Worm (Caenorhabditis elegans) whole organism, midembryonic: ENCODE results near the gene F38E11.9.

Experiments used
- T22C8.4 ChIP-seq: fragments of 200-800 bp; sonication (Bioruptor generic); IDR thresholded peaks from 2 replicates; pipeline ENCODE4 v1.3.6; 2022; ENCODE audit warnings: missing genetic modification characterization, missing compliant biosample characterization
- flt-1 ChIP-seq: fragments of 200-800 bp; sonication (Bioruptor generic); IDR thresholded peaks from 2 replicates; pipeline ENCODE4 v1.3.6; 2022; ENCODE audit warnings: missing genetic modification characterization, missing compliant biosample characterization

ce11 chrIV:9485040-9485439 lies 41.2 kb upstream of the F38E11.9 start, which contains the start of gene gadr-2:
- no peak for TF ChIP-seq flt-1 (GFP tag; lab: Robert Waterston, UW)
- TF ChIP-seq T22C8.4 (GFP tag; lab: Robert Waterston, UW): no peak
